Fruit fly (Drosophila melanogaster): ENCODE data around the gene SmydA-2.

SmydA-2 gene

DNA sequence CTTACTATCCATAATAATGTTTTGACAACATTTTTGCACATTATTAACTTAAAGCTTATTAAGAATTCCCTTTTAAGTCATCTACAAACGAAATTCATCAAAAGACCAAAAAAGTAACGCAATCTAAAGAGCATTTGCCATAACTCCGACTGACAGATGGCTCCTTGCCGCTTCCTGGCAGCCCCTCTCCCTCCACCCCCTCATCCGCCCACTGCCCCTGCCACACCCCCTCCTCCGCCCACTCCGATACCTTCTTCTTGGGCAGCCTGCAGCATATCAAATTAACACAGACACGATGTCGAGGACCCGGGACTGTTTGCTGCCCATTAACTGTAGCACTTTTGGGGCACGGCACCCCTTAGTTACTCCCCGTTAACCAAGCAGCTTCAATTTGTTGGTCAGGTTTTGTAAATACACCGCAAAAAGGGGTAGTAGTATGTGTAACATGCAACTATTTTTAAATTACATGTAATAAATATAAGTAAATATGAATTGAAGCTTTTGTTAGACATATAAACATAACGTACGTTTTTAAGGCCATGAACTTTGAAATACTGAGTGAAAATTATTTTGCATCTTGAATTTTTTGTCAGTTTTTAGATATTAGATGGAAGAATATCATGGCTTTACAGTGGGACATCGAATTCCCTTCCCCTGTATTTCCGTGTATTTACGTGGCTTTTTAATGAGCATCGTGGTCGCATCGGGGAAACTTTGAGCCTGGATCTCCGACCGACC lies 32.3 kb upstream of the SmydA-2 start:
- no peak for TF ChIP-seq salr (GFP tag; optimal IDR thresholded peaks at IDR 0.05)
- TF ChIP-seq CG6792 (GFP tag; optimal IDR thresholded peaks at IDR 0.05) = peak; percentile 37
- TF ChIP-seq CG8119 (GFP tag; IDR thresholded peaks at IDR 0.05) = peak; percentile 27; the same call in 1 of the 3 replicates
- TF ChIP-seq Eip78C (GFP tag) = peak; percentile 89
- peak; percentile 55 for TF ChIP-seq CG3032 (tag; optimal IDR thresholded peaks at IDR 0.05)
- no peak for TF ChIP-seq CG16779 (tag; optimal IDR thresholded peaks at IDR 0.05)
- peak in 1 of 2 experiments; percentile 35 for TF ChIP-seq ss (GFP tag; optimal IDR thresholded peaks at IDR 0.05)
- peak; percentile 27 for TF ChIP-seq fd59A (GFP tag; optimal IDR thresholded peaks at IDR 0.05)
- TF ChIP-seq CG11902 (GFP tag; optimal IDR thresholded peaks at IDR 0.05) = peak; percentile 21
- TF ChIP-seq dac (GFP tag; optimal IDR thresholded peaks at IDR 0.05) = no peak
- peak; percentile 49 for TF ChIP-seq CG10669 (GFP tag; optimal IDR thresholded peaks at IDR 0.05)
- TF ChIP-seq CG7368 (GFP tag; optimal IDR thresholded peaks at IDR 0.05) = no peak
- TF ChIP-seq CG31627 (GFP tag; optimal IDR thresholded peaks at IDR 0.05) = peak; percentile 5
- no peak for TF ChIP-seq Hr38 (GFP tag; optimal IDR thresholded peaks at IDR 0.05)
- no peak for TF ChIP-seq CG4318 (GFP tag; optimal IDR thresholded peaks at IDR 0.05)
- TF ChIP-seq CG6276 (GFP tag; optimal IDR thresholded peaks at IDR 0.05) = no peak
- TF ChIP-seq CG8319 (GFP tag; optimal IDR thresholded peaks at IDR 0.05) = peak; percentile 9
- no peak for TF ChIP-seq fd85E (GFP tag; optimal IDR thresholded peaks at IDR 0.05)
- peak; percentile 6 for TF ChIP-seq OdsH (GFP tag; optimal IDR thresholded peaks at IDR 0.05)
- TF ChIP-seq fkh (GFP tag; optimal IDR thresholded peaks at IDR 0.05) = no peak
- peak; percentile 18 for TF ChIP-seq CG8632 (GFP tag; optimal IDR thresholded peaks at IDR 0.05)
- no peak for TF ChIP-seq Eip93F (GFP tag; optimal IDR thresholded peaks at IDR 0.05)
- peak; percentile 42 for TF ChIP-seq Smox (GFP tag; optimal IDR thresholded peaks at IDR 0.05)
- TF ChIP-seq dsx (GFP tag; optimal IDR thresholded peaks at IDR 0.05; ENCODE audit: poor library complexity, severe bottlenecking) = peak; percentile 45
- TF ChIP-seq CG6808 (GFP tag; optimal IDR thresholded peaks at IDR 0.05) = peak; percentile 65
- peak; percentile 55 for TF ChIP-seq topi (GFP tag; optimal IDR thresholded peaks at IDR 0.05)
- TF ChIP-seq CG32006 (GFP tag; optimal IDR thresholded peaks at IDR 0.05) = no peak
- peak; percentile 43 for TF ChIP-seq cyc (GFP tag; optimal IDR thresholded peaks at IDR 0.05)
- TF ChIP-seq CG6854 (GFP tag; optimal IDR thresholded peaks at IDR 0.05) = no peak
- TF ChIP-seq Ets96B (tag; optimal IDR thresholded peaks at IDR 0.05) = peak; percentile 65
- peak; percentile 37 for TF ChIP-seq Sox102F (GFP tag; optimal IDR thresholded peaks at IDR 0.05)
- TF ChIP-seq lz (GFP tag; optimal IDR thresholded peaks at IDR 0.05) = peak; percentile 42
- TF ChIP-seq svp (GFP tag) = peak; percentile 58
- TF ChIP-seq CG9139 (GFP tag; optimal IDR thresholded peaks at IDR 0.05) = no peak
- peak; percentile 43 for TF ChIP-seq Eip75B (GFP tag; optimal IDR thresholded peaks at IDR 0.05)
- peak; percentile 32 for TF ChIP-seq acj6 (GFP tag; optimal IDR thresholded peaks at IDR 0.05)
- TF ChIP-seq CG10631 (GFP tag; optimal IDR thresholded peaks at IDR 0.05) = peak; percentile 41
- peak; percentile 14 for TF ChIP-seq Hr39 (GFP tag; optimal IDR thresholded peaks at IDR 0.05)
- TF ChIP-seq Blimp-1 (GFP tag; optimal IDR thresholded peaks at IDR 0.05) = no peak
- no peak for TF ChIP-seq eg (GFP tag; IDR thresholded peaks at IDR 0.05)
- TF ChIP-seq CG6163 (GFP tag; IDR thresholded peaks at IDR 0.05) = no peak
- no peak for TF ChIP-seq CG15336 (GFP tag; IDR thresholded peaks at IDR 0.05)
- TF ChIP-seq CG1621 (tag; optimal IDR thresholded peaks at IDR 0.05) = no peak
- TF ChIP-seq Gug (GFP tag; IDR thresholded peaks at IDR 0.05) = no peak
- TF ChIP-seq CG11762 (GFP tag; optimal IDR thresholded peaks at IDR 0.05; ENCODE audit: insufficient read depth) = no peak
- TF ChIP-seq Met (GFP tag; optimal IDR thresholded peaks at IDR 0.05) = peak; percentile 67
- peak; percentile 49 for TF ChIP-seq achi (GFP tag; optimal IDR thresholded peaks at IDR 0.05)
- peak; percentile 4 for TF ChIP-seq vri (GFP tag; optimal IDR thresholded peaks at IDR 0.05)
- no peak for TF ChIP-seq Ets21C (GFP tag; optimal IDR thresholded peaks at IDR 0.05)
- no peak for TF ChIP-seq Sox15 (GFP tag; optimal IDR thresholded peaks at IDR 0.05)
- TF ChIP-seq Lpt (GFP tag; optimal IDR thresholded peaks at IDR 0.05) = no peak
